Worm (Caenorhabditis elegans) whole organism, L1 larva: Measurements from ENCODE around the gene unc-47.

Experiments used
- ama-1 ChIP-seq: fragments of 150-350 bp; optimal IDR thresholded peaks from 2 replicates; lab custom pipeline; 2014
- elt-3 ChIP-seq, 6 experiments: fragments of 150-350 bp in 1 of 6; sonication (generic microtip); optimal IDR thresholded peaks; 2 replicates each; lab custom pipeline; 2017 to 2018; ENCODE audit warnings: missing biosample characterization in 6 of 6, missing genetic modification characterization in 6 of 6, inconsistent platforms in 1 of 6
- hlh-4 ChIP-seq: sonication (generic microtip); optimal IDR thresholded peaks from 2 replicates; lab custom pipeline; 2016; ENCODE audit warnings: mild to moderate bottlenecking, missing genetic modification characterization, missing compliant biosample characterization
- sptf-1 ChIP-seq: fragments of 150-350 bp; optimal IDR thresholded peaks from 2 replicates; lab custom pipeline; 2014; ENCODE audit warnings: missing biosample characterization, missing genetic modification characterization

DNA sequence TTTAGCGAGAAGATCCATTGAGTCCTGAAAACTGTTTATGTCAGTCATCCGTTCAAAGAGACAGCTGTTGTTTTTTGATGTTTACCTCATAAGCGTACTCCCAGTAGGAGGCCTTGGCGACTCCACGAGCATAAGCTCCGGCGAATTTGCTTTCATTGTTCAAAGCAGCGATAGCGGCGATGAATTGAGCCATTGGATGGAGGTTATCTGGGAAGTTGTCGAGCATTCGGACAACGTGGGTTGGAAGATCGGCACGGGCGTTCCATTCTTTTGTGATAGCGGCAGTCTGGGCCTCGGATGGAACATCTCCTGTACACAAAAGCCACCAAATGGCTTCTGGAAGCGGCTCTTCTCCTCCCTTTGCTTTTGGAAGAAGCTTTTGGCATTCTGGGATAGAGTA, 29.8 kb upstream of the unc-47 start:
- TF ChIP-seq elt-3 (tag; optimal IDR thresholded peaks at IDR 0.05; lab: Kevin White, UChicago) (no peak), ama-1 (lab: Kevin White, UChicago) (no peak), hlh-4 (no peak), sptf-1 (no peak)
